Fruit fly (Drosophila melanogaster) whole organism, embryonic: ENCODE results near the gene Or30a.

Source experiments
- CG10321 ChIP-seq: fragments of 200-800 bp; sonication (Bioruptor generic); IDR thresholded peaks from 2 replicates; pipeline ENCODE4 v1.3.6; 2022; ENCODE audit warnings: missing biosample characterization, missing genetic modification characterization
- CG15011 ChIP-seq: fragments of 200-800 bp; sonication (Bioruptor generic); optimal IDR thresholded peaks from 3 replicates; lab custom pipeline; 2018; ENCODE audit warnings: missing biosample characterization, mild to moderate bottlenecking, missing genetic modification characterization
- CG4328 ChIP-seq: fragments of 200-800 bp; sonication (Bioruptor generic); optimal IDR thresholded peaks from 3 replicates; lab custom pipeline; 2017; ENCODE audit warnings: missing biosample characterization, missing genetic modification reagents, missing genetic modification characterization
- NK7.1 ChIP-seq: fragments of 200-800 bp; sonication (Bioruptor generic); optimal IDR thresholded peaks from 3 replicates; lab custom pipeline; 2016; ENCODE audit warnings: missing biosample characterization, missing genetic modification characterization
- Rfx ChIP-seq: fragments of 200-800 bp; sonication (Bioruptor generic); IDR thresholded peaks from 2 replicates; pipeline ENCODE4 v1.3.6; 2022; ENCODE audit warnings: missing biosample characterization, missing genetic modification characterization
- disco-r ChIP-seq: fragments of 200-800 bp; sonication (Bioruptor generic); optimal IDR thresholded peaks from 2 replicates; lab custom pipeline; 2016; ENCODE audit warnings: missing biosample characterization, missing genetic modification characterization

dm6 chr2L:9158341-9158740, 46.7 kb downstream of the Or30a start:
- TF ChIP-seq CG4328 (no peak), CG15011 (GFP tag; lab: Kevin White, UChicago) (no peak), NK7.1 (no peak), CG10321 (GFP tag; lab: Robert Waterston, UW) (peak; percentile 75), Rfx (GFP tag; lab: Robert Waterston, UW) (0 out of 2 replicates have a peak, but pooled peaks have one; percentile 37), disco-r (GFP tag; lab: Kevin White, UChicago) (no peak)
